Worm (Caenorhabditis elegans): ENCODE data around the gene idpc-1.

ce11 chrIII:11472861-11473260 lies 45.9 kb downstream of the idpc-1 start:
- TF ChIP-seq unc-62 (GFP tag; optimal IDR thresholded peaks at IDR 0.05) (no peak), ceh-100 (GFP tag; IDR thresholded peaks at IDR 0.05) (no peak), B0261.1 (tag; optimal IDR thresholded peaks at IDR 0.05) (peak; percentile 48), ets-4 (GFP tag; optimal IDR thresholded peaks at IDR 0.05) (no peak), snpc-4 (GFP tag; optimal IDR thresholded peaks at IDR 0.05) (no peak), snpc-4 (tag; optimal IDR thresholded peaks at IDR 0.05) (no peak)
